Worm (Caenorhabditis elegans) whole organism, L4 larva: ENCODE measurements around the gene lgc-34.

Source experiments
- F10B5.3 ChIP-seq: sonication (generic microtip); optimal IDR thresholded peaks from 2 replicates; lab custom pipeline; 2016; ENCODE audit warnings: mild to moderate bottlenecking, missing genetic modification characterization, missing compliant biosample characterization
- T20F7.1 ChIP-seq: fragments of 200-800 bp; sonication (Bioruptor generic); optimal IDR thresholded peaks from 2 replicates; lab custom pipeline; 2018; ENCODE audit warnings: mild to moderate bottlenecking, missing genetic modification characterization, missing compliant biosample characterization
- Y105C5A.15 ChIP-seq: fragments of 200-800 bp; sonication (Bioruptor generic); IDR thresholded peaks from 2 replicates; pipeline ENCODE4 v1.3.6; 2022; ENCODE audit warnings: missing genetic modification characterization, missing compliant biosample characterization
- Y75B8A.6 ChIP-seq: fragments of 200-800 bp; sonication (Bioruptor generic); IDR thresholded peaks from 2 replicates; pipeline ENCODE4 v1.3.6; 2022; ENCODE audit warnings: missing genetic modification reagents, missing genetic modification characterization, missing compliant biosample characterization
- ZK546.5 ChIP-seq, 2 experiments: sonication (generic microtip); optimal IDR thresholded peaks; 2 replicates each; lab custom pipeline; 2017; ENCODE audit warnings: missing biosample characterization in 2 of 2, missing genetic modification characterization in 2 of 2
- aha-1 ChIP-seq: fragments of 150-350 bp; peaks from one replicate; lab custom pipeline; 2014; ENCODE audit warnings: missing biosample characterization, missing genetic modification characterization
- aly-2 ChIP-seq: sonication (generic microtip); optimal IDR thresholded peaks from 2 replicates; lab custom pipeline; 2018; ENCODE audit warnings: missing biosample characterization, missing genetic modification characterization
- ama-1 ChIP-seq: fragments of 150-350 bp; optimal IDR thresholded peaks from 2 replicates; lab custom pipeline; 2014; ENCODE audit warnings: inconsistent platforms, mixed read lengths
- attf-4 ChIP-seq: sonication (generic microtip); optimal IDR thresholded peaks from 3 replicates; lab custom pipeline; 2017; ENCODE audit warnings: missing biosample characterization, missing genetic modification characterization
- ceh-20 ChIP-seq: fragments of 200-800 bp; sonication (Bioruptor generic); IDR thresholded peaks from 2 replicates; pipeline ENCODE4 v1.3.6; 2022; ENCODE audit warnings: missing genetic modification reagents, missing genetic modification characterization, missing compliant biosample characterization
- ceh-28 ChIP-seq: fragments of 150-350 bp; optimal IDR thresholded peaks from 2 replicates; lab custom pipeline; 2014; ENCODE audit warnings: missing biosample characterization, missing genetic modification reagents, missing genetic modification characterization
- ceh-32 ChIP-seq: sonication (generic microtip); optimal IDR thresholded peaks from 2 replicates; lab custom pipeline; 2016; ENCODE audit warnings: mild to moderate bottlenecking, missing genetic modification characterization, missing compliant biosample characterization; ENCODE audit not compliant: poor library complexity
- dmd-6 ChIP-seq: fragments of 200-800 bp; sonication (Bioruptor generic); IDR thresholded peaks from 2 replicates; pipeline ENCODE4 v1.3.6; 2022; ENCODE audit warnings: missing genetic modification reagents, missing genetic modification characterization, missing compliant biosample characterization
- dpl-1 ChIP-seq: fragments of 150-350 bp; optimal IDR thresholded peaks from 2 replicates; lab custom pipeline; 2014; ENCODE audit warnings: missing biosample characterization, missing genetic modification reagents, missing genetic modification characterization
- duxl-1 ChIP-seq: sonication (generic microtip); optimal IDR thresholded peaks from 2 replicates; lab custom pipeline; 2016; ENCODE audit warnings: mild to moderate bottlenecking, missing genetic modification characterization, moderate library complexity, missing compliant biosample characterization; ENCODE audit not compliant: poor library complexity
- gei-8 ChIP-seq: fragments of 200-800 bp; sonication (Bioruptor generic); optimal IDR thresholded peaks from 2 replicates; lab custom pipeline; 2018; ENCODE audit warnings: mild to moderate bottlenecking, missing genetic modification characterization, missing compliant biosample characterization
- hlh-30 ChIP-seq: sonication (generic microtip); optimal IDR thresholded peaks from 2 replicates; lab custom pipeline; 2017; ENCODE audit warnings: antibody characterized with exemption, mild to moderate bottlenecking, missing genetic modification characterization, missing compliant biosample characterization; ENCODE audit not compliant: insufficient read depth
- hmg-1.1 ChIP-seq: fragments of 200-800 bp; sonication (Bioruptor generic); IDR thresholded peaks from 2 replicates; pipeline ENCODE4 v1.3.6; 2022; ENCODE audit warnings: missing genetic modification reagents, missing genetic modification characterization, missing compliant biosample characterization
- jun-1 ChIP-seq: fragments of 150-350 bp; optimal IDR thresholded peaks from 2 replicates; lab custom pipeline; 2014; ENCODE audit warnings: missing biosample characterization, missing genetic modification reagents, missing genetic modification characterization
- lin-1 ChIP-seq: fragments of 200-800 bp; sonication (Bioruptor generic); IDR thresholded peaks from 2 replicates; pipeline ENCODE4 v1.3.6; 2022; ENCODE audit warnings: missing genetic modification reagents, missing genetic modification characterization, missing compliant biosample characterization
- lin-13 ChIP-seq: fragments of 150-350 bp; optimal IDR thresholded peaks from 2 replicates; lab custom pipeline; 2014; ENCODE audit warnings: missing biosample characterization, missing genetic modification reagents, missing genetic modification characterization
- lin-15B ChIP-seq: fragments of 150-350 bp; sonication (generic microtip); optimal IDR thresholded peaks from 3 replicates; lab custom pipeline; 2014; ENCODE audit warnings: missing biosample characterization, missing genetic modification characterization
- lin-38 ChIP-seq: fragments of 200-800 bp; sonication (Bioruptor generic); IDR thresholded peaks from 2 replicates; pipeline ENCODE4 v1.3.6; 2022; ENCODE audit warnings: missing genetic modification reagents, missing genetic modification characterization, missing compliant biosample characterization
- lir-3 ChIP-seq: sonication (generic microtip); optimal IDR thresholded peaks from 2 replicates; lab custom pipeline; 2016; ENCODE audit warnings: mild to moderate bottlenecking, missing genetic modification characterization, missing compliant biosample characterization
- madf-9 ChIP-seq: fragments of 200-800 bp; sonication (Bioruptor generic); conservative IDR thresholded peaks from 2 replicates; pipeline ENCODE4 v1.3.6; 2022; ENCODE audit warnings: missing genetic modification reagents, missing genetic modification characterization, missing compliant biosample characterization
- mxl-2 ChIP-seq: fragments of 200-800 bp; sonication (Bioruptor generic); conservative IDR thresholded peaks from 2 replicates; pipeline ENCODE4 v1.3.6; 2022; ENCODE audit warnings: missing genetic modification reagents, missing genetic modification characterization, missing compliant biosample characterization
- nhr-102 ChIP-seq: sonication (generic microtip); optimal IDR thresholded peaks from 2 replicates; lab custom pipeline; 2016; ENCODE audit warnings: mild to moderate bottlenecking, missing genetic modification characterization, moderate library complexity, missing compliant biosample characterization
- nhr-237 ChIP-seq: sonication (generic microtip); optimal IDR thresholded peaks from 2 replicates; lab custom pipeline; 2017; ENCODE audit warnings: missing biosample characterization, missing genetic modification characterization
- nhr-25 ChIP-seq: sonication (generic microtip); optimal IDR thresholded peaks from 2 replicates; lab custom pipeline; 2017; ENCODE audit warnings: missing genetic modification characterization, mild to moderate bottlenecking, missing compliant biosample characterization, antibody characterized with exemption, moderate library complexity, borderline replicate concordance; ENCODE audit not compliant: insufficient read depth
- nhr-28 ChIP-seq: fragments of 150-350 bp; optimal IDR thresholded peaks from 2 replicates; lab custom pipeline; 2014; ENCODE audit warnings: missing biosample characterization, missing genetic modification characterization
- nhr-76 ChIP-seq: fragments of 150-350 bp; optimal IDR thresholded peaks from 2 replicates; lab custom pipeline; 2014; ENCODE audit warnings: missing biosample characterization, missing genetic modification characterization
- nhr-77 ChIP-seq: fragments of 150-350 bp; optimal IDR thresholded peaks from 2 replicates; lab custom pipeline; 2014; ENCODE audit warnings: missing biosample characterization, missing genetic modification characterization
- php-3 ChIP-seq: fragments of 200-800 bp; sonication (Bioruptor generic); IDR thresholded peaks from 2 replicates; pipeline ENCODE4 v1.3.6; 2022; ENCODE audit warnings: missing genetic modification reagents, missing genetic modification characterization, missing compliant biosample characterization
- rbr-2 ChIP-seq: sonication (generic microtip); optimal IDR thresholded peaks from 2 replicates; lab custom pipeline; 2016; ENCODE audit warnings: missing genotype, missing genetic modification characterization, missing compliant biosample characterization
- sdz-12 ChIP-seq: fragments of 200-800 bp; sonication (Bioruptor generic); optimal IDR thresholded peaks from 2 replicates; lab custom pipeline; 2018; ENCODE audit warnings: mild to moderate bottlenecking, missing genetic modification characterization, missing compliant biosample characterization
- skn-1 ChIP-seq: fragments of 150-350 bp; optimal IDR thresholded peaks from 2 replicates; lab custom pipeline; 2014; ENCODE audit warnings: missing biosample characterization, missing genetic modification characterization
- tra-1 ChIP-seq: fragments of 200-800 bp; sonication (Bioruptor generic); IDR thresholded peaks from 2 replicates; pipeline ENCODE4 v1.3.6; 2022; ENCODE audit warnings: missing genetic modification reagents, missing genetic modification characterization, missing compliant biosample characterization
- unc-130 ChIP-seq: sonication (generic microtip); optimal IDR thresholded peaks from 2 replicates; lab custom pipeline; 2016; ENCODE audit warnings: missing genetic modification reagents, missing genetic modification characterization, missing compliant biosample characterization
- unc-39 ChIP-seq: sonication (generic microtip); optimal IDR thresholded peaks from 2 replicates; lab custom pipeline; 2017; ENCODE audit warnings: missing biosample characterization, missing genetic modification characterization
- unc-62 ChIP-seq, 3 experiments: fragments of 150-350 bp in 1 of 3; sonication (generic microtip); optimal IDR thresholded peaks in 2 of 3; peaks in 1 of 3; 1 replicate in 1 of 3; 2 replicates in 2 of 3; lab custom pipeline; 2014 to 2017; ENCODE audit warnings: missing biosample characterization in 3 of 3, missing genetic modification characterization in 3 of 3, missing genetic modification reagents in 3 of 3, missing genotype in 1 of 3
- vab-7 ChIP-seq: fragments of 200-800 bp; sonication (Bioruptor generic); IDR thresholded peaks from 2 replicates; pipeline ENCODE4 v1.3.6; 2022; ENCODE audit warnings: missing genetic modification reagents, missing genetic modification characterization, missing compliant biosample characterization
- zfp-3 ChIP-seq: fragments of 200-800 bp; sonication (Bioruptor generic); conservative IDR thresholded peaks from 2 replicates; pipeline ENCODE4 v1.3.6; 2022; ENCODE audit warnings: missing genetic modification reagents, missing genetic modification characterization, missing compliant biosample characterization

lgc-34 gene

ce11 chrII:506069-506468 lies 20.3 kb upstream of the lgc-34 start (continued):
- peak; percentile 66 for TF ChIP-seq hlh-30
- TF ChIP-seq nhr-76 (tag; lab: Kevin White, UChicago), result no peak
- TF ChIP-seq ZK546.5 (tag; optimal IDR thresholded peaks at IDR 0.05; lab: Kevin White, UChicago), result no peak
- peak in 1 of 2 experiments; percentile 96 for TF ChIP-seq unc-62 (GFP tag; optimal IDR thresholded peaks at IDR 0.05 in 1 of 2; lab: Kevin White, UChicago)
- TF ChIP-seq unc-62 (tag; optimal IDR thresholded peaks at IDR 0.05; lab: Kevin White, UChicago), result no peak
- no peak for TF ChIP-seq lin-15B (tag; lab: Kevin White, UChicago)
- no peak for TF ChIP-seq ama-1 (lab: Kevin White, UChicago)
- TF ChIP-seq hmg-1.1, result peak; percentile 63
- TF ChIP-seq dpl-1 (GFP tag; lab: Kevin White, UChicago), result peak; percentile 48
- no peak for TF ChIP-seq lin-1 (GFP tag; lab: Robert Waterston, UW)
- no peak for TF ChIP-seq madf-9 (GFP tag; lab: Robert Waterston, UW)
- no peak for TF ChIP-seq unc-39
- no peak for TF ChIP-seq lin-13 (GFP tag; lab: Kevin White, UChicago)
- TF ChIP-seq aha-1, result peak; percentile 61
- TF ChIP-seq nhr-25, result no peak

ce11 chrII:508603-509002 lies 17.8 kb upstream of the lgc-34 start:
- peak in 1 of 2 experiments; percentile 97 for TF ChIP-seq unc-62 (GFP tag; optimal IDR thresholded peaks at IDR 0.05 in 1 of 2; lab: Kevin White, UChicago)
- TF ChIP-seq unc-62 (tag; optimal IDR thresholded peaks at IDR 0.05; lab: Kevin White, UChicago), result no peak
- no peak for TF ChIP-seq skn-1 (tag; lab: Kevin White, UChicago)

ce11 chrII:509230-509629 lies 17.1 kb upstream of the lgc-34 start, which contains the start of gene srh-105:
srh-105 (minus strand) TSS chrII:509330.
- TF ChIP-seq ceh-20 (GFP tag; lab: Robert Waterston, UW), result no peak
- no peak for TF ChIP-seq tra-1 (GFP tag; lab: Robert Waterston, UW)
- no peak for TF ChIP-seq mxl-2 (GFP tag; lab: Robert Waterston, UW)
- TF ChIP-seq zfp-3 (GFP tag; lab: Robert Waterston, UW), result no peak
- TF ChIP-seq nhr-237, result no peak
- TF ChIP-seq T20F7.1 (GFP tag; lab: Kevin White, UChicago), result no peak
- no peak for TF ChIP-seq rbr-2 (tag; lab: Kevin White, UChicago)
- no peak for TF ChIP-seq unc-39
- no peak for TF ChIP-seq gei-8 (GFP tag; lab: Kevin White, UChicago)
- no peak for TF ChIP-seq attf-4 (tag; lab: Kevin White, UChicago)
- no peak for TF ChIP-seq aly-2 (tag; lab: Kevin White, UChicago)
- TF ChIP-seq Y75B8A.6, result no peak
- no peak for TF ChIP-seq dmd-6 (GFP tag; lab: Robert Waterston, UW)
- TF ChIP-seq nhr-102 (tag; lab: Kevin White, UChicago), result no peak
- TF ChIP-seq unc-130 (GFP tag; lab: Kevin White, UChicago), result no peak
- no peak for TF ChIP-seq lin-38 (GFP tag; lab: Robert Waterston, UW)
- TF ChIP-seq vab-7, result no peak
- no peak for TF ChIP-seq nhr-28 (tag; lab: Kevin White, UChicago)
- TF ChIP-seq sdz-12 (GFP tag; lab: Kevin White, UChicago), result no peak

DNA sequence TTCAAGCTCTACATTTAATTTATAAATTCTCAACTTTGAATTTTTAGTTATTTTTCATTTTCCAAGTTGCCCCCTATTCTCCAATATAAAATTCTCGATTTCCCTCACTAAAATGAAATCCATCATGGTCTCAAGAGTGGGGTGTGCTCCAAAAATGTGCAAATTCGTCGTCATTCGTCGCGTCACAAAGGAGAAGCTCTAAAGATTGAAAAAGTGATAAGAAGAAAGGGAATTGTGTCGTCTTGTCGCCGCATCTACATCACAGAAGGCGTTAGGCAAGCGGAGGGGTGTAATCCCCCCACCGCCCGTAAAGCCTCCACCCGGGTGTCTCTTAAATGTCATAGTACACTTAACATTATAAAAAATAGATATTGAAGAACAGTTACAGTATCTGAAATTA lies 14.4 kb upstream of the lgc-34 start:
- TF ChIP-seq lir-3 (tag; lab: Kevin White, UChicago), result no peak
- TF ChIP-seq nhr-28 (tag; lab: Kevin White, UChicago), result no peak
- no peak for TF ChIP-seq gei-8 (GFP tag; lab: Kevin White, UChicago)
- TF ChIP-seq jun-1 (tag; lab: Kevin White, UChicago), result no peak
- TF ChIP-seq aly-2 (tag; lab: Kevin White, UChicago), result no peak
- no peak for TF ChIP-seq php-3
- no peak for TF ChIP-seq duxl-1 (tag; lab: Kevin White, UChicago)
- no peak for TF ChIP-seq madf-9 (GFP tag; lab: Robert Waterston, UW)
- TF ChIP-seq nhr-77 (tag; lab: Kevin White, UChicago), result no peak
- TF ChIP-seq Y105C5A.15, result no peak
- TF ChIP-seq ceh-32 (tag; lab: Kevin White, UChicago), result no peak
- no peak for TF ChIP-seq unc-130 (GFP tag; lab: Kevin White, UChicago)
- TF ChIP-seq F10B5.3 (tag; lab: Kevin White, UChicago), result no peak
- no peak for TF ChIP-seq ceh-28
- TF ChIP-seq, all 104 proteins: peak for 0
